Fruit fly (Drosophila melanogaster): ENCODE results near the gene CG13244.

The CG13244 gene

dm6 chr2L:15909826-15910225, 6.9 kb upstream of the CG13244 start (continued):
- TF ChIP-seq CG18599 (GFP tag; optimal IDR thresholded peaks at IDR 0.05) = peak; percentile 1
- no peak for TF ChIP-seq pan (optimal IDR thresholded peaks at IDR 0.05)
- TF ChIP-seq pan (GFP tag; optimal IDR thresholded peaks at IDR 0.05 in 1 of 2, IDR thresholded peaks at IDR 0.05 in 1 of 2) = peak in 1 of 2 experiments; percentile 55
- TF ChIP-seq CG11695 (GFP tag; IDR thresholded peaks at IDR 0.05) = peak; percentile 43; the same call in 1 of the 3 replicates
- TF ChIP-seq kni (GFP tag; optimal IDR thresholded peaks at IDR 0.05) = peak; percentile 99
- peak; percentile 12 for TF ChIP-seq CG12219 (GFP tag; optimal IDR thresholded peaks at IDR 0.05)
- peak; percentile 99 for TF ChIP-seq CG31224 (GFP tag; IDR thresholded peaks at IDR 0.05)
- TF ChIP-seq ase (GFP tag; IDR thresholded peaks at IDR 0.05) = 0 out of 3 replicates have a peak, but pooled peaks have one; percentile 38
- TF ChIP-seq CG9932 (GFP tag; IDR thresholded peaks at IDR 0.05) = 0 out of 2 replicates have a peak, but pooled peaks have one; percentile 26
- TF ChIP-seq CG34422 (GFP tag; IDR thresholded peaks at IDR 0.05) = peak; percentile 90
- TF ChIP-seq Blimp-1 (GFP tag; optimal IDR thresholded peaks at IDR 0.05) = peak; percentile 76
- TF ChIP-seq CG17912 (GFP tag; optimal IDR thresholded peaks at IDR 0.05) = peak; percentile 46
- TF ChIP-seq Dbx (GFP tag; IDR thresholded peaks at IDR 0.05) = peak; percentile 55; the same call in 1 of the 3 replicates
- no peak for TF ChIP-seq CG6272 (GFP tag; IDR thresholded peaks at IDR 0.05)
- peak; percentile 37 for TF ChIP-seq her (GFP tag; optimal IDR thresholded peaks at IDR 0.05)
- peak; percentile 6 for TF ChIP-seq fd3F (GFP tag; optimal IDR thresholded peaks at IDR 0.05)
- TF ChIP-seq Taf1 (GFP tag; IDR thresholded peaks at IDR 0.05) = no peak
- TF ChIP-seq CG4360 (GFP tag; IDR thresholded peaks at IDR 0.05) = no peak
- TF ChIP-seq seq (GFP tag; IDR thresholded peaks at IDR 0.05) = peak; percentile 47; the same call in 1 of the 2 replicates
- TF ChIP-seq lab (GFP tag; optimal IDR thresholded peaks at IDR 0.05) = peak; percentile 61
- TF ChIP-seq Trl (optimal IDR thresholded peaks at IDR 0.05) = peak in 1 of 2 experiments; percentile 13
- no peak for TF ChIP-seq Trl (GFP tag; optimal IDR thresholded peaks at IDR 0.05)
- TF ChIP-seq dysf (GFP tag; IDR thresholded peaks at IDR 0.05) = peak; percentile 33; the same call in 1 of the 3 replicates
- TF ChIP-seq mirr (GFP tag; optimal IDR thresholded peaks at IDR 0.05) = peak; percentile 91
- no peak for TF ChIP-seq E2f2 (GFP tag; IDR thresholded peaks at IDR 0.05)
- TF ChIP-seq CG1233 (GFP tag; optimal IDR thresholded peaks at IDR 0.05) = peak; percentile 44
- peak; percentile 50 for TF ChIP-seq gro (GFP tag; optimal IDR thresholded peaks at IDR 0.05)
- no peak for TF ChIP-seq CG6175 (GFP tag; IDR thresholded peaks at IDR 0.05)
- TF ChIP-seq CG11398 (GFP tag; optimal IDR thresholded peaks at IDR 0.05) = peak; percentile 12
- peak; percentile 9 for TF ChIP-seq Nf-YC (tag; optimal IDR thresholded peaks at IDR 0.05)
- TF ChIP-seq Eip74EF (GFP tag; optimal IDR thresholded peaks at IDR 0.05) = peak in 1 of 2 experiments; percentile 77
- TF ChIP-seq zen2 (GFP tag; IDR thresholded peaks at IDR 0.05; ENCODE audit: partially characterized antibody) = no peak
- peak; percentile 66 for TF ChIP-seq B-H2 (GFP tag; optimal IDR thresholded peaks at IDR 0.05)
- no peak for TF ChIP-seq CG32772 (GFP tag; IDR thresholded peaks at IDR 0.05)
- TF ChIP-seq CG12236 (GFP tag; optimal IDR thresholded peaks at IDR 0.05) = no peak
- peak; percentile 61 for TF ChIP-seq cwo (GFP tag; optimal IDR thresholded peaks at IDR 0.05)
- peak; percentile 49 for TF ChIP-seq CG15514 (GFP tag; optimal IDR thresholded peaks at IDR 0.05)
- peak; percentile 59 for TF ChIP-seq Deaf1 (tag; optimal IDR thresholded peaks at IDR 0.05)
- peak; percentile 15 for TF ChIP-seq schlank (tag; optimal IDR thresholded peaks at IDR 0.05)

- peak; percentile 92 for TF ChIP-seq nerfin-1 (tag; optimal IDR thresholded peaks at IDR 0.05)
- peak; percentile 88 for TF ChIP-seq CkIIα-i1 (GFP tag; IDR thresholded peaks at IDR 0.05)
- TF ChIP-seq ERR (GFP tag; optimal IDR thresholded peaks at IDR 0.05) = peak; percentile 87
- peak; percentile 92 for TF ChIP-seq zfh2 (GFP tag; optimal IDR thresholded peaks at IDR 0.05)
- TF ChIP-seq fd64A (GFP tag; optimal IDR thresholded peaks at IDR 0.05) = peak; percentile 92
- TF ChIP-seq CG11695 (GFP tag; IDR thresholded peaks at IDR 0.05) = peak; percentile 98
- TF ChIP-seq Ravus (GFP tag; IDR thresholded peaks at IDR 0.05) = peak; percentile 81
- peak; percentile 91 for TF ChIP-seq Oaz (GFP tag; IDR thresholded peaks at IDR 0.05)
- peak; percentile 94 for TF ChIP-seq CG2202 (tag; optimal IDR thresholded peaks at IDR 0.05)
- peak; percentile 97 for TF ChIP-seq CG12219 (GFP tag; optimal IDR thresholded peaks at IDR 0.05)
- TF ChIP-seq CG7987 (GFP tag; optimal IDR thresholded peaks at IDR 0.05) = peak; percentile 66
- peak; percentile 93 for TF ChIP-seq CG3065 (GFP tag; optimal IDR thresholded peaks at IDR 0.05)
- peak; percentile 95 for TF ChIP-seq cato (GFP tag; optimal IDR thresholded peaks at IDR 0.05; ENCODE audit: borderline replicate concordance)
- peak; percentile 96 for TF ChIP-seq CG1529 (GFP tag; optimal IDR thresholded peaks at IDR 0.05)
- peak; percentile 96 for TF ChIP-seq ind (GFP tag; optimal IDR thresholded peaks at IDR 0.05)
Observed at dm6 chr2L:15910937-15911590, 5.6 kb upstream of the CG13244 start.
